Worm (Caenorhabditis elegans): ENCODE data around the gene grl-24.

grl-24 gene

DNA sequence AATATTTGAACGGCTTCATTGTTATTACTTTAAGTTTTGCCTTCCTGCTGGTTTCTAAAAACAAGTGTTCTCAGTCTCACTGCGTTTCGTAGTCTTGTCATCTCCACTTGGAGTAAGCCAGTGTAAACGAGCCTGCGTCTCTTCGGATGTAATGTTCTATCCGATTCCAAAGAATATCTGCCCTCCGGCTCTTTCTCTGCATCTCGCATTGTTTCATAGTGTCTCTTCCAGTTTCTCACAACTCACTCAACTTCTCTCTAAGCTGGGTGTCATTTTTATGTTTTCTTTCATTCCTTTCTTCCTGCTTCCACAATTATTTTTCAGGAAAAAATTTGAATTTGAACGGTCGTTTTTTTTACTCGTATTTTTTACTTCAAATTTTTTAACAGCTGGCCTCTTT lies 48.7 kb downstream of the grl-24 start:
- TF ChIP-seq nhr-67 (tag; optimal IDR thresholded peaks at IDR 0.05): no peak
- TF ChIP-seq hmg-11 (tag; optimal IDR thresholded peaks at IDR 0.05): peak; percentile 31
- peak; percentile 50 for TF ChIP-seq pha-4 (tag; optimal IDR thresholded peaks at IDR 0.05)
- no peak for TF ChIP-seq unc-62 (GFP tag; optimal IDR thresholded peaks at IDR 0.05)
- TF ChIP-seq eor-1 (tag; optimal IDR thresholded peaks at IDR 0.05): no peak
- TF ChIP-seq egl-5 (tag; optimal IDR thresholded peaks at IDR 0.05): no peak
- no peak for TF ChIP-seq daf-12 (tag; optimal IDR thresholded peaks at IDR 0.05)
- no peak for TF ChIP-seq mml-1 (tag; optimal IDR thresholded peaks at IDR 0.05)
- TF ChIP-seq lin-39 (tag; optimal IDR thresholded peaks at IDR 0.05): peak; percentile 9
- no peak for TF ChIP-seq sea-2 (GFP tag; optimal IDR thresholded peaks at IDR 0.05)
- no peak for TF ChIP-seq mdl-1 (tag; optimal IDR thresholded peaks at IDR 0.05)
- no peak for TF ChIP-seq nhr-23 (tag; optimal IDR thresholded peaks at IDR 0.05)
- no peak for TF ChIP-seq ZK546.5 (tag; optimal IDR thresholded peaks at IDR 0.05)
- no peak for TF ChIP-seq aly-2 (tag; optimal IDR thresholded peaks at IDR 0.05)
- no peak for TF ChIP-seq elt-1 (tag; optimal IDR thresholded peaks at IDR 0.05)

Measured in whole organism, L3 larva.